Fruit fly (Drosophila melanogaster) whole organism, embryonic: ENCODE results near the gene CG7860.

ENCODE experiments used
- Abd-B ChIP-seq: fragments of 200-800 bp; sonication (Bioruptor generic); optimal IDR thresholded peaks from 2 replicates; lab custom pipeline; 2018; ENCODE audit warnings: missing biosample characterization, mild to moderate bottlenecking, missing genetic modification characterization, moderate library complexity
- BtbVII ChIP-seq: fragments of 200-800 bp; sonication (Bioruptor generic); optimal IDR thresholded peaks from 3 replicates; lab custom pipeline; 2017; ENCODE audit warnings: missing biosample characterization, mild to moderate bottlenecking, missing genetic modification characterization
- CG10321 ChIP-seq: fragments of 200-800 bp; sonication (Bioruptor generic); IDR thresholded peaks from 2 replicates; pipeline ENCODE4 v1.3.6; 2022; ENCODE audit warnings: missing biosample characterization, missing genetic modification characterization
- CG12104 ChIP-seq: fragments of 200-800 bp; sonication (Bioruptor generic); optimal IDR thresholded peaks from 3 replicates; lab custom pipeline; 2016; ENCODE audit warnings: missing biosample characterization, missing genetic modification characterization
- CG13287 ChIP-seq: fragments of 200-800 bp; sonication (Bioruptor generic); IDR thresholded peaks from 2 replicates; pipeline ENCODE4 v1.3.6; 2022; ENCODE audit warnings: missing biosample characterization, missing genetic modification characterization; ENCODE audit not compliant: partially characterized antibody
- CG1529 ChIP-seq: fragments of 200-800 bp; sonication (Bioruptor generic); optimal IDR thresholded peaks from 3 replicates; lab custom pipeline; 2018; ENCODE audit warnings: missing biosample characterization, missing genetic modification characterization
- CG15696 ChIP-seq: fragments of 200-800 bp; sonication (Bioruptor generic); optimal IDR thresholded peaks from 2 replicates; lab custom pipeline; 2019; ENCODE audit warnings: missing biosample characterization, mild to moderate bottlenecking, missing genetic modification characterization, moderate library complexity
- CG17912 ChIP-seq: fragments of 200-800 bp; sonication (Bioruptor generic); optimal IDR thresholded peaks from 2 replicates; lab custom pipeline; 2018; ENCODE audit warnings: missing biosample characterization, mild to moderate bottlenecking, missing genetic modification characterization
- CG1792 ChIP-seq: fragments of 200-800 bp; sonication (Bioruptor generic); optimal IDR thresholded peaks from 2 replicates; lab custom pipeline; 2016; ENCODE audit warnings: missing biosample characterization, missing genetic modification characterization
- CG18599 ChIP-seq: fragments of 200-800 bp; sonication (Bioruptor generic); optimal IDR thresholded peaks from 3 replicates; lab custom pipeline; 2017; ENCODE audit warnings: missing biosample characterization, missing genetic modification characterization, mild to moderate bottlenecking, moderate library complexity, missing genetic modification reagents
- CG18764 ChIP-seq: fragments of 200-800 bp; sonication (Bioruptor generic); optimal IDR thresholded peaks from 3 replicates; lab custom pipeline; 2016; ENCODE audit warnings: missing biosample characterization, missing genetic modification characterization
- CG2889 ChIP-seq: fragments of 200-800 bp; sonication (Bioruptor generic); IDR thresholded peaks from 3 replicates; pipeline ENCODE4 v1.3.6; 2022; ENCODE audit warnings: missing biosample characterization, missing genetic modification characterization
- CG30020 ChIP-seq: fragments of 200-800 bp; optimal IDR thresholded peaks from 2 replicates; lab custom pipeline; 2019; ENCODE audit warnings: missing biosample characterization, mild to moderate bottlenecking, missing genetic modification characterization, moderate library complexity
- CG31365 ChIP-seq: fragments of 200-800 bp; sonication (Bioruptor generic); optimal IDR thresholded peaks from 2 replicates; lab custom pipeline; 2018; ENCODE audit warnings: missing biosample characterization, mild to moderate bottlenecking, missing genetic modification characterization
- CG31441 ChIP-seq: fragments of 200-800 bp; sonication (Bioruptor generic); IDR thresholded peaks from 2 replicates; pipeline ENCODE4 v1.3.6; 2022; ENCODE audit warnings: missing biosample characterization, missing genetic modification characterization
- CG3163 ChIP-seq: fragments of 200-800 bp; sonication (Bioruptor generic); optimal IDR thresholded peaks from 3 replicates; lab custom pipeline; 2016; ENCODE audit warnings: missing biosample characterization, missing genetic modification characterization
- CG3281 ChIP-seq: fragments of 200-800 bp; sonication (Bioruptor generic); optimal IDR thresholded peaks from 3 replicates; lab custom pipeline; 2017; ENCODE audit warnings: missing biosample characterization, mild to moderate bottlenecking, missing genetic modification characterization
- CG33213 ChIP-seq: fragments of 200-800 bp; sonication (Bioruptor generic); optimal IDR thresholded peaks from 3 replicates; lab custom pipeline; 2016; ENCODE audit warnings: missing biosample characterization, missing genetic modification characterization
- CG34376 ChIP-seq: fragments of 200-800 bp; sonication (Bioruptor generic); optimal IDR thresholded peaks from 2 replicates; lab custom pipeline; 2018; ENCODE audit warnings: missing biosample characterization, mild to moderate bottlenecking, missing genetic modification characterization
- CG8290 ChIP-seq, 3 experiments: fragments of 200-800 bp; sonication (Bioruptor generic); optimal IDR thresholded peaks; 2 replicates each; lab custom pipeline; 2016 to 2019; ENCODE audit warnings: missing biosample characterization in 3 of 3, missing genetic modification characterization in 3 of 3, mild to moderate bottlenecking in 2 of 3, moderate library complexity in 1 of 3
- CTCF ChIP-seq: fragments of 200-800 bp; sonication (Bioruptor generic); optimal IDR thresholded peaks from 2 replicates; lab custom pipeline; 2017; ENCODE audit warnings: missing biosample characterization, mild to moderate bottlenecking, missing genetic modification characterization, moderate library complexity
- Dbx ChIP-seq: fragments of 200-800 bp; sonication (Bioruptor generic); IDR thresholded peaks from 3 replicates; pipeline ENCODE4 v1.3.6; 2022; ENCODE audit warnings: missing biosample characterization, missing genetic modification characterization
- Dip3 ChIP-seq: fragments of 200-800 bp; sonication (Bioruptor generic); optimal IDR thresholded peaks from 3 replicates; lab custom pipeline; 2016; ENCODE audit warnings: missing biosample characterization, missing genetic modification characterization
- Doc2 ChIP-seq: fragments of 200-800 bp; sonication (Bioruptor generic); IDR thresholded peaks from 2 replicates; pipeline ENCODE4 v1.3.6; 2022; ENCODE audit warnings: missing biosample characterization, missing genetic modification characterization
- ERR ChIP-seq: fragments of 200-800 bp; sonication (Bioruptor generic); optimal IDR thresholded peaks from 2 replicates; lab custom pipeline; 2016; ENCODE audit warnings: missing biosample characterization, missing genetic modification characterization
- Fer2 ChIP-seq: fragments of 200-800 bp; sonication (Bioruptor generic); optimal IDR thresholded peaks from 2 replicates; lab custom pipeline; 2018; ENCODE audit warnings: missing biosample characterization, mild to moderate bottlenecking, missing genetic modification characterization, moderate library complexity
- Gug ChIP-seq: fragments of 200-800 bp; sonication (Bioruptor generic); IDR thresholded peaks from 4 replicates; pipeline ENCODE4 v1.3.6; 2022; ENCODE audit warnings: missing biosample characterization, missing genetic modification characterization
- H2.0 ChIP-seq: fragments of 200-800 bp; sonication (Bioruptor generic); IDR thresholded peaks from 2 replicates; pipeline ENCODE4 v1.3.6; 2022; ENCODE audit warnings: missing biosample characterization, missing genetic modification characterization
- Hmx ChIP-seq: fragments of 200-800 bp; sonication (Bioruptor generic); optimal IDR thresholded peaks from 2 replicates; lab custom pipeline; 2016; ENCODE audit warnings: missing biosample characterization, missing genetic modification characterization
- NC2α ChIP-seq: fragments of 200-800 bp; sonication (Bioruptor generic); optimal IDR thresholded peaks from 2 replicates; lab custom pipeline; 2016; ENCODE audit warnings: missing biosample characterization, missing genetic modification characterization
- Poxn ChIP-seq: fragments of 200-800 bp; sonication (Bioruptor generic); IDR thresholded peaks from 2 replicates; pipeline ENCODE4 v1.3.6; 2022; ENCODE audit warnings: missing biosample characterization, missing genetic modification characterization
- Ptx1 ChIP-seq: fragments of 200-800 bp; sonication (Bioruptor generic); IDR thresholded peaks from 2 replicates; pipeline ENCODE4 v1.3.6; 2022; ENCODE audit warnings: missing biosample characterization, missing genetic modification characterization
- Sin3A ChIP-seq: fragments of >200 bp; optimal IDR thresholded peaks from 2 replicates; lab custom pipeline; 2018
- YL-1 ChIP-seq: fragments of 200-800 bp; sonication (Bioruptor generic); optimal IDR thresholded peaks from 3 replicates; lab custom pipeline; 2017; ENCODE audit warnings: missing biosample characterization, mild to moderate bottlenecking, missing genetic modification characterization
- abd-A ChIP-seq: fragments of 200-800 bp; sonication (Bioruptor generic); optimal IDR thresholded peaks from 3 replicates; lab custom pipeline; 2019; ENCODE audit warnings: missing biosample characterization, mild to moderate bottlenecking, missing genetic modification characterization, moderate library complexity
- bbx ChIP-seq: fragments of 200-800 bp; sonication (Bioruptor generic); IDR thresholded peaks from 2 replicates; pipeline ENCODE4 v1.3.6; 2022; ENCODE audit warnings: missing biosample characterization, missing genetic modification characterization; ENCODE audit not compliant: partially characterized antibody
- crc ChIP-seq: fragments of 200-800 bp; sonication (Bioruptor generic); optimal IDR thresholded peaks from 2 replicates; lab custom pipeline; 2016; ENCODE audit warnings: missing biosample characterization, missing genetic modification characterization
- dan ChIP-seq: fragments of 200-800 bp; sonication (Bioruptor generic); IDR thresholded peaks from 2 replicates; pipeline ENCODE4 v1.3.6; 2022; ENCODE audit warnings: missing biosample characterization, missing genetic modification characterization
- inv ChIP-seq: fragments of 200-800 bp; sonication (Bioruptor generic); IDR thresholded peaks from 2 replicates; pipeline ENCODE4 v1.3.6; 2022; ENCODE audit warnings: missing biosample characterization, missing genetic modification characterization; ENCODE audit not compliant: partially characterized antibody
- ken ChIP-seq: fragments of 200-800 bp; sonication (Bioruptor generic); IDR thresholded peaks from 3 replicates; pipeline ENCODE4 v1.3.6; 2022; ENCODE audit warnings: missing biosample characterization, missing genetic modification characterization
- lilli ChIP-seq: fragments of 200-800 bp; sonication (Bioruptor generic); optimal IDR thresholded peaks from 3 replicates; lab custom pipeline; 2016; ENCODE audit warnings: missing biosample characterization, missing genetic modification characterization
- odd ChIP-seq: fragments of 200-800 bp; sonication (Bioruptor generic); optimal IDR thresholded peaks from 2 replicates; lab custom pipeline; 2017; ENCODE audit warnings: missing biosample characterization, mild to moderate bottlenecking, missing genetic modification characterization
- onecut ChIP-seq: fragments of 200-800 bp; sonication (Bioruptor generic); IDR thresholded peaks from 2 replicates; pipeline ENCODE4 v1.3.6; 2022; ENCODE audit warnings: missing biosample characterization, missing genetic modification characterization
- pb ChIP-seq: fragments of 200-800 bp; sonication (Bioruptor generic); optimal IDR thresholded peaks from 3 replicates; lab custom pipeline; 2016; ENCODE audit warnings: missing biosample characterization, missing genetic modification characterization
- row ChIP-seq: fragments of 200-800 bp; sonication (Bioruptor generic); IDR thresholded peaks from 3 replicates; pipeline ENCODE4 v1.3.6; 2022; ENCODE audit warnings: missing biosample characterization, missing genetic modification characterization
- run ChIP-seq: fragments of 200-800 bp; sonication (Bioruptor generic); optimal IDR thresholded peaks from 3 replicates; lab custom pipeline; 2018; ENCODE audit warnings: missing biosample characterization, mild to moderate bottlenecking, missing genetic modification characterization
- slou ChIP-seq: fragments of 200-800 bp; sonication (Bioruptor generic); optimal IDR thresholded peaks from 3 replicates; lab custom pipeline; 2016; ENCODE audit warnings: missing biosample characterization, missing genetic modification characterization
- sna ChIP-seq: fragments of 200-800 bp; sonication (Bioruptor generic); IDR thresholded peaks from 2 replicates; pipeline ENCODE4 v1.3.6; 2022; ENCODE audit warnings: missing biosample characterization, missing genetic modification characterization; ENCODE audit not compliant: partially characterized antibody
- tap ChIP-seq: fragments of 200-800 bp; optimal IDR thresholded peaks from 3 replicates; lab custom pipeline; 2019; ENCODE audit warnings: missing biosample characterization, mild to moderate bottlenecking, missing genetic modification characterization, moderate library complexity
- ttk ChIP-seq: fragments of 200-800 bp; sonication (Bioruptor generic); IDR thresholded peaks from 2 replicates; pipeline ENCODE4 v2.1.2; 2022; ENCODE audit warnings: missing biosample characterization, missing genetic modification characterization
- usp ChIP-seq: fragments of >200 bp; optimal IDR thresholded peaks from 2 replicates; lab custom pipeline; 2017; ENCODE audit warnings: missing biosample characterization, missing genetic modification characterization
- zen2 ChIP-seq: fragments of 200-800 bp; sonication (Bioruptor generic); IDR thresholded peaks from 3 replicates; pipeline ENCODE4 v1.3.6; 2022; ENCODE audit warnings: missing biosample characterization, missing genetic modification characterization; ENCODE audit not compliant: partially characterized antibody
- zfh1 ChIP-seq: fragments of 200-800 bp; sonication (Bioruptor generic); IDR thresholded peaks from 3 replicates; pipeline ENCODE4 v1.3.6; 2022; ENCODE audit warnings: missing biosample characterization, missing genetic modification characterization

The CG7860 gene

dm6 chrX:15615426-15615825 is 46.6 kb downstream of the CG7860 start (continued):
- TF ChIP-seq CG13287 (GFP tag; lab: Robert Waterston, UW) (no peak), CG2889 (GFP tag; lab: Robert Waterston, UW) (no peak), CG1792 (GFP tag; lab: Kevin White, UChicago) (no peak), CG15696 (peak; percentile 38), CG3163 (GFP tag; lab: Kevin White, UChicago) (no peak), zen2 (no peak), H2.0 (GFP tag; lab: Robert Waterston, UW) (peak; percentile 54; the same call in 1 of the 2 replicates), CG3281 (GFP tag; lab: Kevin White, UChicago) (peak; percentile 25), tap (tag; lab: Kevin White, UChicago) (peak; percentile 63), CG33213 (GFP tag; lab: Kevin White, UChicago) (peak; percentile 13), slou (GFP tag; lab: Kevin White, UChicago) (no peak), CTCF (GFP tag; lab: Kevin White, UChicago) (no peak), Gug (GFP tag; lab: Robert Waterston, UW) (no peak), CG17912 (GFP tag; lab: Kevin White, UChicago) (no peak), onecut (GFP tag; lab: Robert Waterston, UW) (0 out of 2 replicates have a peak, but pooled peaks have one; percentile 5), crc (GFP tag; lab: Kevin White, UChicago) (peak; percentile 3), ken (peak; percentile 57; the same call in 1 of the 3 replicates), sna (GFP tag; lab: Robert Waterston, UW) (no peak), zfh1 (GFP tag; lab: Robert Waterston, UW) (peak; percentile 50; the same call in 2 of the 3 replicates), YL-1 (GFP tag; lab: Kevin White, UChicago) (no peak), ERR (GFP tag; lab: Kevin White, UChicago) (peak; percentile 3), CG34376 (GFP tag; lab: Kevin White, UChicago) (no peak), ttk (GFP tag; lab: Robert Waterston, UW) (peak; percentile 51), NC2α (no peak), CG8290 (GFP tag; optimal IDR thresholded peaks at IDR 0.05; lab: Kevin White, UChicago) (peak; percentile 13), CG8290 (tag; optimal IDR thresholded peaks at IDR 0.05; lab: Kevin White, UChicago) (peak in 1 of 2 experiments; percentile 0), Ptx1 (peak; percentile 63), CG30020 (no peak), Fer2 (tag; lab: Kevin White, UChicago) (no peak), CG31441 (GFP tag; lab: Robert Waterston, UW) (peak; percentile 69), inv (GFP tag; lab: Robert Waterston, UW) (no peak), Dbx (GFP tag; lab: Robert Waterston, UW) (no peak), CG1529 (peak; percentile 43), Sin3A (lab: Kevin White, UChicago) (no peak), CG18764 (GFP tag; lab: Kevin White, UChicago) (peak; percentile 26), abd-A (tag; lab: Kevin White, UChicago) (no peak), CG31365 (tag; lab: Kevin White, UChicago) (no peak), lilli (GFP tag; lab: Kevin White, UChicago) (peak; percentile 30), CG10321 (GFP tag; lab: Robert Waterston, UW) (no peak), Poxn (GFP tag; lab: Robert Waterston, UW) (no peak), Abd-B (GFP tag; lab: Kevin White, UChicago) (peak; percentile 49), CG12104 (GFP tag; lab: Kevin White, UChicago) (peak; percentile 5), run (tag; lab: Kevin White, UChicago) (peak; percentile 3), Dip3 (GFP tag; lab: Kevin White, UChicago) (no peak), bbx (GFP tag; lab: Robert Waterston, UW) (no peak), usp (GFP tag; lab: Kevin White, UChicago) (no peak), BtbVII (GFP tag; lab: Kevin White, UChicago) (peak; percentile 20), dan (GFP tag; lab: Robert Waterston, UW) (no peak), Hmx (no peak), row (GFP tag; lab: Robert Waterston, UW) (peak; percentile 59), CG18599 (GFP tag; lab: Kevin White, UChicago) (peak; percentile 39), pb (no peak), Doc2 (GFP tag; lab: Robert Waterston, UW) (no peak), odd (GFP tag; lab: Kevin White, UChicago) (no peak)
